Fruit fly (Drosophila melanogaster): ENCODE measurements around the gene Elp6.

DNA sequence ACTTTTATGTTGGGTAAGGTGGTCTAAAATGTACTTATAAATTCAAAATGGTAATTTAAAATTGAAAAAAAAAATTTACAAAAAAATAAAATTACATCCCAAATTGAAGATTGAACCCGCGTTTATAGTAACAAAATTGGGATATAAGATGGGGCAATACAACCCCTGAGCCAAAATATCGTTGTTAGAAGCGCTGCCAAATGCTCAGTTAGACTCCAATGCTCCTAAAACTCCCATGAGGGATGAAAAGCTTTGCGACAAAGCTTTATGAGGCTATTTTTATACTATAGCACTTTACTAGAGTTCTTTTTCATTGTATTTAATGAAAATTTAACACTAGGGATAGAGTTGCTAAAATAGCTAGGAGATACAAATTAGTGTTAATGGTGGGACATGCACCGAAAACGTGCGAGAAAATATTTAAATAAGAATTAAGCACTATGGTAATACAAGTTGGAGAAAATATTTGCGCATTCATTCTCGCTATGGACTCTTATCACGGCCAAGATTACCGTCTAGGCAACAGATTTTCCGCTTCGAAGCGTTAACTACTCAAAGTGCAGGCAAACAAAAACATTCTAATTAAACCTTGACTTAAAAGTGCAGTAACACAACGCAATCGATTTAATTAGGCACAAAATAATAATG is 3.2 kb downstream of the Elp6 start:
- TF ChIP-seq CG11294 (GFP tag; IDR thresholded peaks at IDR 0.05) (no peak), CG6163 (GFP tag; IDR thresholded peaks at IDR 0.05) (no peak), salr (GFP tag; optimal IDR thresholded peaks at IDR 0.05) (no peak), CG11762 (GFP tag; optimal IDR thresholded peaks at IDR 0.05; ENCODE audit: insufficient read depth) (no peak), svp (GFP tag) (no peak), Smox (GFP tag; optimal IDR thresholded peaks at IDR 0.05) (no peak), fkh (GFP tag; optimal IDR thresholded peaks at IDR 0.05) (no peak), Hr39 (GFP tag; optimal IDR thresholded peaks at IDR 0.05) (no peak), fd85E (GFP tag; optimal IDR thresholded peaks at IDR 0.05) (no peak), lz (GFP tag; optimal IDR thresholded peaks at IDR 0.05) (no peak), Gug (GFP tag; IDR thresholded peaks at IDR 0.05) (no peak), CG10631 (GFP tag; optimal IDR thresholded peaks at IDR 0.05) (no peak), CG8119 (GFP tag; IDR thresholded peaks at IDR 0.05) (no peak)
